Worm (Caenorhabditis elegans) whole organism, early embryonic: ENCODE data around the gene F43C11.16.

ENCODE experiments used
- B0310.2 ChIP-seq: sonication (generic microtip); optimal IDR thresholded peaks from 2 replicates; lab custom pipeline; 2016; ENCODE audit warnings: mild to moderate bottlenecking, missing genetic modification characterization, missing compliant biosample characterization
- ets-7 ChIP-seq: sonication (generic microtip); optimal IDR thresholded peaks from 2 replicates; lab custom pipeline; 2016; ENCODE audit warnings: missing genotype, missing genetic modification characterization, missing compliant biosample characterization
- hmg-4 ChIP-seq: fragments of 200-800 bp; sonication (Bioruptor generic); optimal IDR thresholded peaks from 2 replicates; lab custom pipeline; 2018; ENCODE audit warnings: mild to moderate bottlenecking, missing genetic modification characterization, missing compliant biosample characterization

- TF ChIP-seq hmg-4 (GFP tag; lab: Kevin White, UChicago) (no peak), ets-7 (no peak), B0310.2 (tag; lab: Kevin White, UChicago) (no peak)
Measured at ce11 chrII:2366623-2367365, 6.9 kb upstream of the F43C11.16 start, which contains the start of the genes F43C11.12 and F16G10.5.
